Worm (Caenorhabditis elegans) whole organism, young adult: ENCODE results near the gene K02F6.7.

Experiments used
- K12H6.12 ChIP-seq: fragments of 200-800 bp; sonication (Bioruptor generic); optimal IDR thresholded peaks from 2 replicates; lab custom pipeline; 2018; ENCODE audit warnings: mild to moderate bottlenecking, missing genetic modification characterization, missing compliant biosample characterization
- ama-1 ChIP-seq, 3 experiments: fragments of 150-350 bp in 1 of 3; sonication (generic microtip) in 2 of 3; optimal IDR thresholded peaks; 2 replicates each; lab custom pipeline; 2014 to 2018; ENCODE audit warnings: missing biosample characterization in 2 of 3, missing genetic modification characterization in 2 of 3, missing genetic modification reagents in 2 of 3
- ceh-79 ChIP-seq: sonication (generic microtip); optimal IDR thresholded peaks from 2 replicates; lab custom pipeline; 2017; ENCODE audit warnings: mild to moderate bottlenecking, missing genetic modification characterization, missing compliant biosample characterization
- egrh-3 ChIP-seq: fragments of 200-800 bp; sonication (Bioruptor generic); IDR thresholded peaks from 2 replicates; pipeline ENCODE4 v1.3.6; 2022; ENCODE audit warnings: missing genetic modification reagents, missing genetic modification characterization, missing compliant biosample characterization
- madf-8 ChIP-seq: fragments of 200-800 bp; sonication (Bioruptor generic); conservative IDR thresholded peaks from 2 replicates; pipeline ENCODE4 v1.3.6; 2022; ENCODE audit warnings: missing genetic modification reagents, missing genetic modification characterization, missing compliant biosample characterization
- mcd-1 ChIP-seq: fragments of 200-800 bp; sonication (Bioruptor generic); IDR thresholded peaks from 2 replicates; pipeline ENCODE4 v1.3.6; 2022; ENCODE audit warnings: missing genetic modification reagents, missing genetic modification characterization, missing compliant biosample characterization
- nfya-1 ChIP-seq: sonication (generic microtip); optimal IDR thresholded peaks from 2 replicates; lab custom pipeline; 2017; ENCODE audit warnings: antibody characterized with exemption, missing compliant biosample characterization, missing genetic modification characterization, borderline replicate concordance; ENCODE audit not compliant: insufficient read depth
- nhr-90 ChIP-seq: sonication (generic microtip); optimal IDR thresholded peaks from 2 replicates; lab custom pipeline; 2016; ENCODE audit warnings: missing genotype, mild to moderate bottlenecking, missing genetic modification characterization, missing compliant biosample characterization
- pha-4 ChIP-seq: fragments of 150-350 bp; sonication (generic microtip); optimal IDR thresholded peaks from 2 replicates; lab custom pipeline; 2014; ENCODE audit warnings: missing biosample characterization, missing genetic modification reagents, missing genetic modification characterization
- sea-2 ChIP-seq: fragments of 200-800 bp; sonication (Bioruptor generic); IDR thresholded peaks from 2 replicates; pipeline ENCODE4 v1.3.6; 2022; ENCODE audit warnings: missing genetic modification characterization, missing compliant biosample characterization
- unc-130 ChIP-seq: sonication (generic microtip); optimal IDR thresholded peaks from 2 replicates; lab custom pipeline; 2016; ENCODE audit warnings: missing genetic modification reagents, missing genetic modification characterization, missing compliant biosample characterization

- TF ChIP-seq nfya-1 (no peak), egrh-3 (GFP tag; lab: Robert Waterston, UW) (no peak), K12H6.12 (tag; lab: Kevin White, UChicago) (no peak), ama-1 (optimal IDR thresholded peaks at IDR 0.05; lab: Kevin White, UChicago) (no peak), ama-1 (GFP tag; optimal IDR thresholded peaks at IDR 0.05; lab: Kevin White, UChicago) (no peak), mcd-1 (GFP tag; lab: Robert Waterston, UW) (no peak), nhr-90 (tag; lab: Kevin White, UChicago) (no peak), ceh-79 (tag; lab: Kevin White, UChicago) (no peak), pha-4 (tag; lab: Kevin White, UChicago) (no peak), unc-130 (GFP tag; lab: Kevin White, UChicago) (no peak), sea-2 (GFP tag; lab: Robert Waterston, UW) (no peak), madf-8 (no peak)
Observed at ce11 chrII:2525652-2526051, 12.0 kb downstream of the K02F6.7 start.
